Worm (Caenorhabditis elegans) whole organism, young adult: ENCODE results near the gene K10H10.7.

Experiments used
- B0019.2 ChIP-seq: fragments of 200-800 bp; sonication (Bioruptor generic); conservative IDR thresholded peaks from 2 replicates; pipeline ENCODE4 v1.3.6; 2022; ENCODE audit warnings: missing genetic modification reagents, missing genetic modification characterization, missing compliant biosample characterization
- B0261.1 ChIP-seq: sonication (generic microtip); optimal IDR thresholded peaks from 2 replicates; lab custom pipeline; 2016; ENCODE audit warnings: mild to moderate bottlenecking, missing genetic modification characterization, moderate library complexity, missing compliant biosample characterization
- D2030.7 ChIP-seq: fragments of 200-800 bp; sonication (Bioruptor generic); IDR thresholded peaks from 2 replicates; pipeline ENCODE4 v1.3.6; 2022; ENCODE audit warnings: missing genetic modification reagents, missing genetic modification characterization, missing compliant biosample characterization
- F22D6.2 ChIP-seq: sonication (generic microtip); optimal IDR thresholded peaks from 2 replicates; lab custom pipeline; 2016; ENCODE audit warnings: mild to moderate bottlenecking, missing genetic modification characterization, missing compliant biosample characterization
- F23B12.7 ChIP-seq: sonication (generic microtip); optimal IDR thresholded peaks from 2 replicates; lab custom pipeline; 2017; ENCODE audit warnings: missing genetic modification characterization, mild to moderate bottlenecking, missing compliant biosample characterization, antibody characterized with exemption, moderate library complexity; ENCODE audit not compliant: insufficient read depth
- F49E8.2 ChIP-seq: sonication (generic microtip); optimal IDR thresholded peaks from 3 replicates; lab custom pipeline; 2017; ENCODE audit warnings: missing genetic modification characterization, mild to moderate bottlenecking, missing compliant biosample characterization, antibody characterized with exemption, moderate library complexity; ENCODE audit not compliant: insufficient read depth
- F52B5.7 ChIP-seq: sonication (generic microtip); optimal IDR thresholded peaks from 2 replicates; lab custom pipeline; 2016; ENCODE audit warnings: mild to moderate bottlenecking, missing genetic modification characterization, missing compliant biosample characterization
- F57A8.1 ChIP-seq: fragments of 200-800 bp; sonication (Bioruptor generic); optimal IDR thresholded peaks from 2 replicates; lab custom pipeline; 2018; ENCODE audit warnings: mild to moderate bottlenecking, missing genetic modification characterization, moderate library complexity, missing compliant biosample characterization
- F57C9.4 ChIP-seq: sonication (generic microtip); optimal IDR thresholded peaks from 2 replicates; lab custom pipeline; 2017; ENCODE audit warnings: mild to moderate bottlenecking, missing genetic modification characterization, missing compliant biosample characterization
- K11D2.4 ChIP-seq: fragments of 200-800 bp; sonication (Bioruptor generic); IDR thresholded peaks from 2 replicates; pipeline ENCODE4 v1.3.6; 2022; ENCODE audit warnings: missing genetic modification reagents, missing genetic modification characterization, missing compliant biosample characterization
- Y56A3A.18 ChIP-seq: fragments of 200-800 bp; sonication (Bioruptor generic); IDR thresholded peaks from 2 replicates; pipeline ENCODE4 v1.3.6; 2022; ENCODE audit warnings: missing genetic modification reagents, missing genetic modification characterization, missing compliant biosample characterization
- atf-7 ChIP-seq: sonication (generic microtip); optimal IDR thresholded peaks from 2 replicates; lab custom pipeline; 2017; ENCODE audit warnings: mild to moderate bottlenecking, missing genetic modification characterization, missing compliant biosample characterization
- ceh-100 ChIP-seq: fragments of 200-800 bp; sonication (Bioruptor generic); IDR thresholded peaks from 2 replicates; pipeline ENCODE4 v1.3.6; 2022; ENCODE audit warnings: missing genetic modification reagents, missing genetic modification characterization, missing compliant biosample characterization
- ceh-91 ChIP-seq: fragments of 200-800 bp; sonication (Bioruptor generic); IDR thresholded peaks from 2 replicates; pipeline ENCODE4 v1.3.6; 2022; ENCODE audit warnings: missing genetic modification reagents, missing genetic modification characterization, missing compliant biosample characterization
- dox-1 ChIP-seq: fragments of 200-800 bp; sonication (Bioruptor generic); IDR thresholded peaks from 2 replicates; pipeline ENCODE4 v1.3.6; 2022; ENCODE audit warnings: missing genetic modification reagents, missing genetic modification characterization, missing compliant biosample characterization
- dpl-1 ChIP-seq: fragments of 150-350 bp; optimal IDR thresholded peaks from 2 replicates; lab custom pipeline; 2014; ENCODE audit warnings: missing biosample characterization, missing genetic modification reagents, missing genetic modification characterization
- efl-1 ChIP-seq: fragments of 150-350 bp; optimal IDR thresholded peaks from 2 replicates; lab custom pipeline; 2014; ENCODE audit warnings: missing biosample characterization, missing genetic modification reagents, missing genetic modification characterization
- egl-18 ChIP-seq: fragments of 200-800 bp; sonication (Bioruptor generic); IDR thresholded peaks from 2 replicates; pipeline ENCODE4 v1.3.6; 2022; ENCODE audit warnings: missing genetic modification reagents, missing genetic modification characterization, missing compliant biosample characterization
- egrh-3 ChIP-seq: fragments of 200-800 bp; sonication (Bioruptor generic); IDR thresholded peaks from 2 replicates; pipeline ENCODE4 v1.3.6; 2022; ENCODE audit warnings: missing genetic modification reagents, missing genetic modification characterization, missing compliant biosample characterization
- him-1 ChIP-seq: sonication (generic microtip); optimal IDR thresholded peaks from 2 replicates; lab custom pipeline; 2016; ENCODE audit warnings: missing genotype, missing genetic modification reagents, missing genetic modification characterization, missing compliant biosample characterization
- hmg-1.2 ChIP-seq: fragments of 200-800 bp; sonication (Bioruptor generic); IDR thresholded peaks from 2 replicates; pipeline ENCODE4 v1.3.6; 2022; ENCODE audit warnings: missing genetic modification reagents, missing genetic modification characterization, missing compliant biosample characterization
- let-607 ChIP-seq, 2 experiments: fragments of 200-800 bp in 1 of 2; sonication (Bioruptor generic) in 1 of 2; sonication (generic microtip) in 1 of 2; optimal IDR thresholded peaks; 2 replicates each; lab custom pipeline; 2016 to 2018; ENCODE audit warnings: mild to moderate bottlenecking in 2 of 2, missing compliant biosample characterization in 2 of 2, missing genetic modification characterization in 2 of 2, moderate library complexity in 2 of 2, missing genotype in 1 of 2
- lin-35 ChIP-seq, 3 experiments: fragments of 150-350 bp in 2 of 3; sonication (generic microtip) in 1 of 3; optimal IDR thresholded peaks; 2 replicates each; lab custom pipeline; 2014 to 2018; ENCODE audit warnings: missing biosample characterization in 3 of 3, missing genetic modification characterization in 3 of 3, missing genetic modification reagents in 3 of 3
- lin-40 ChIP-seq: sonication (generic microtip); optimal IDR thresholded peaks from 2 replicates; lab custom pipeline; 2016; ENCODE audit warnings: missing genetic modification characterization, mild to moderate bottlenecking, missing compliant biosample characterization, missing genotype, missing genetic modification reagents
- lin-54 ChIP-seq: fragments of 200-800 bp; sonication (Bioruptor generic); optimal IDR thresholded peaks from 2 replicates; lab custom pipeline; 2018; ENCODE audit warnings: mild to moderate bottlenecking, missing genetic modification characterization, missing compliant biosample characterization
- lsl-1 ChIP-seq: fragments of 200-800 bp; sonication (Bioruptor generic); optimal IDR thresholded peaks from 2 replicates; lab custom pipeline; 2018; ENCODE audit warnings: mild to moderate bottlenecking, missing genetic modification characterization, moderate library complexity, missing compliant biosample characterization
- madf-3 ChIP-seq: fragments of 200-800 bp; sonication (Bioruptor generic); IDR thresholded peaks from 2 replicates; pipeline ENCODE4 v1.3.6; 2022; ENCODE audit warnings: missing genetic modification reagents, missing genetic modification characterization, missing compliant biosample characterization
- madf-8 ChIP-seq: fragments of 200-800 bp; sonication (Bioruptor generic); conservative IDR thresholded peaks from 2 replicates; pipeline ENCODE4 v1.3.6; 2022; ENCODE audit warnings: missing genetic modification reagents, missing genetic modification characterization, missing compliant biosample characterization
- mel-28 ChIP-seq: sonication (generic microtip); optimal IDR thresholded peaks from 2 replicates; lab custom pipeline; 2016; ENCODE audit warnings: borderline replicate concordance, mild to moderate bottlenecking, missing genetic modification characterization, missing compliant biosample characterization
- mes-4 ChIP-seq: sonication (generic microtip); optimal IDR thresholded peaks from 2 replicates; lab custom pipeline; 2016; ENCODE audit warnings: missing genotype, missing genetic modification characterization, missing compliant biosample characterization
- nhr-120 ChIP-seq: fragments of 200-800 bp; sonication (Bioruptor generic); IDR thresholded peaks from 2 replicates; pipeline ENCODE4 v1.3.6; 2022; ENCODE audit warnings: missing genetic modification characterization, missing compliant biosample characterization
- pha-4 ChIP-seq: fragments of 150-350 bp; sonication (generic microtip); optimal IDR thresholded peaks from 2 replicates; lab custom pipeline; 2014; ENCODE audit warnings: missing biosample characterization, missing genetic modification reagents, missing genetic modification characterization
- repo-1 ChIP-seq: sonication (generic microtip); optimal IDR thresholded peaks from 2 replicates; lab custom pipeline; 2017; ENCODE audit warnings: mild to moderate bottlenecking, missing genetic modification characterization, missing compliant biosample characterization
- sea-2 ChIP-seq: fragments of 200-800 bp; sonication (Bioruptor generic); IDR thresholded peaks from 2 replicates; pipeline ENCODE4 v1.3.6; 2022; ENCODE audit warnings: missing genetic modification characterization, missing compliant biosample characterization
- snpc-3.4 ChIP-seq: sonication (generic microtip); optimal IDR thresholded peaks from 2 replicates; lab custom pipeline; 2017; ENCODE audit warnings: missing genetic modification characterization, mild to moderate bottlenecking, missing compliant biosample characterization, antibody characterized with exemption, moderate library complexity, missing genotype, missing genetic modification reagents
- snpc-4 ChIP-seq, 5 experiments: fragments of 150-350 bp in 1 of 5; sonication (generic microtip) in 4 of 5; optimal IDR thresholded peaks; 2 replicates each; lab custom pipeline; 2014 to 2018; ENCODE audit warnings: missing genetic modification characterization in 5 of 5, missing biosample characterization in 3 of 5, antibody characterized with exemption in 2 of 5, mild to moderate bottlenecking in 2 of 5, missing compliant biosample characterization in 2 of 5, missing genotype in 2 of 5, moderate library complexity in 2 of 5, missing genetic modification reagents in 1 of 5
- tbp1 ChIP-seq: fragments of 200-800 bp; sonication (Bioruptor generic); optimal IDR thresholded peaks from 2 replicates; lab custom pipeline; 2018; ENCODE audit warnings: mild to moderate bottlenecking, missing genetic modification characterization, missing compliant biosample characterization
- unc-130 ChIP-seq: sonication (generic microtip); optimal IDR thresholded peaks from 2 replicates; lab custom pipeline; 2016; ENCODE audit warnings: missing genetic modification reagents, missing genetic modification characterization, missing compliant biosample characterization
- xnd-1 ChIP-seq: sonication (generic microtip); optimal IDR thresholded peaks from 2 replicates; lab custom pipeline; 2016; ENCODE audit warnings: missing genotype, missing genetic modification reagents, missing genetic modification characterization, missing compliant biosample characterization
- zfh-2 ChIP-seq: fragments of 200-800 bp; sonication (Bioruptor generic); conservative IDR thresholded peaks from 2 replicates; pipeline ENCODE4 v1.3.6; 2022; ENCODE audit warnings: missing genetic modification reagents, missing genetic modification characterization, missing compliant biosample characterization
- zim-3 ChIP-seq: sonication (generic microtip); optimal IDR thresholded peaks from 2 replicates; lab custom pipeline; 2017; ENCODE audit warnings: mild to moderate bottlenecking, missing genetic modification characterization, moderate library complexity, missing compliant biosample characterization
- ztf-28 ChIP-seq: fragments of 200-800 bp; sonication (Bioruptor generic); IDR thresholded peaks from 2 replicates; pipeline ENCODE4 v1.3.6; 2022; ENCODE audit warnings: missing genetic modification reagents, missing genetic modification characterization, missing compliant biosample characterization

K10H10.7 gene

DNA sequence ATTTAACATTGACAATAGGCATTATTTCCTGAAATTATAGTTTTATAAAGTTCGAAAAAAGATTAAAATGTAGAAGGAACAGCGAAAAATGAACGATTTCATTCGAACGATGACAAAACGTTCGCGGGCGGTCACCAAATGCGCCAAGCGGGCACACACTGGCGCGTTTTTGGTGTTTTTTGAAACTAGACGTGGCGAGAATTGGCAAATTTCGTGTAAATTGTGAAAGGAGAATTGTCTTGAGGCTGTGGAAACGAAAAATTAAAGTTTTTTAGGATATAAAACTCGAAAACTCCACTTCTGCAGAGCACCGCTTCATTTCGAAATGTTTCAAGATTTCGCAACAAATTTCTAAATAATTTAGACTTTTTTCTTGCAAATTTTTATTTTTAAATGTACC, 18.8 kb downstream of the K10H10.7 start, which contains the start of gene usp-14 (continued):
- TF ChIP-seq lin-40 (tag; lab: Kevin White, UChicago) (peak; percentile 56), F57C9.4 (tag; lab: Kevin White, UChicago) (no peak), madf-3 (GFP tag; lab: Robert Waterston, UW) (0 out of 2 replicates have a peak, but pooled peaks have one; percentile 33), egl-18 (GFP tag; lab: Robert Waterston, UW) (no peak), zfh-2 (GFP tag; lab: Robert Waterston, UW) (no peak), nhr-120 (GFP tag; lab: Robert Waterston, UW) (no peak), xnd-1 (tag; lab: Kevin White, UChicago) (peak; percentile 4), F22D6.2 (tag; lab: Kevin White, UChicago) (no peak)

DNA sequence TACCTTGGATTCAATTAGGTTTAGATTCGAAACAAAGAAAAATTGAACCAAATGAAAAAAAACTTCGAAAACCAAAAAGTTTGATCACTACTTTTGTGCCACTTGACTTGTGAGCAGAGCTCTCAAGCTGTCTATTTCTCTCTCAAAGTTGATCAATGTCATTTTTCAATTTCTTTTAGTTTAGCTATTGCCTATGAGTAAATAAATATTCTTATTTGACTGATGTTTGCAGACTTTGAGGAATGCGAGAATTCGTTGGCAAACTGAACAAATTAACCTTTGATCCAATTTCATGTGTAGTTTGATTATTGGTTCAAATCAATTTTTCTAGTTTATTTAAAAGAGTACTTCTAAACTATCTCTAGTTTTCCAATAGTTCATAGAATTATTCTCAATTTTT, 23.6 kb downstream of the K10H10.7 start:
- TF ChIP-seq mel-28 (no peak), mes-4 (no peak), sea-2 (GFP tag; lab: Robert Waterston, UW) (no peak), F49E8.2 (tag; lab: Kevin White, UChicago) (no peak), atf-7 (tag; lab: Kevin White, UChicago) (no peak), egrh-3 (no peak)
- TF ChIP-seq, all 124 proteins: peak for 0

DNA sequence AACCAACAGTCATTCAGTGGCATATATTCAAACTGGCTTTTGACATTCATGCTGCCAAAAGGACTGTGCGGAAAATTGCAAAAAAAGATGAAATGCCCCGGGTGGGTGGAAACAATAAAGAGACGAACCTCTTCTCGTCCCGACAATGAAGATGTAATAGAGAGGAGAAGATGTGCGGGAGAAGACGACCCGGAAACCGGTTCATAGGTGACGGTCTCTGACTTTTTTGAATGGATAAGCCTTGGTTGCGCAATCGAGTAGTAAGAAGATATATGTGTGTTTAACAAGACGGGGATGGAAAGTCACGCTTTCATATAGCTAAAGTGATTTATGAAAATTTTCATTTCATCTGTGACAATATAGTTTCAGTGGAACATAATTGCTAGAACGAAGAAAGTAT, 26.7 kb downstream of the K10H10.7 start:
- TF ChIP-seq K11D2.4 (GFP tag; lab: Robert Waterston, UW) = no peak
- TF ChIP-seq zim-3 = no peak
- no peak for TF ChIP-seq B0261.1

DNA sequence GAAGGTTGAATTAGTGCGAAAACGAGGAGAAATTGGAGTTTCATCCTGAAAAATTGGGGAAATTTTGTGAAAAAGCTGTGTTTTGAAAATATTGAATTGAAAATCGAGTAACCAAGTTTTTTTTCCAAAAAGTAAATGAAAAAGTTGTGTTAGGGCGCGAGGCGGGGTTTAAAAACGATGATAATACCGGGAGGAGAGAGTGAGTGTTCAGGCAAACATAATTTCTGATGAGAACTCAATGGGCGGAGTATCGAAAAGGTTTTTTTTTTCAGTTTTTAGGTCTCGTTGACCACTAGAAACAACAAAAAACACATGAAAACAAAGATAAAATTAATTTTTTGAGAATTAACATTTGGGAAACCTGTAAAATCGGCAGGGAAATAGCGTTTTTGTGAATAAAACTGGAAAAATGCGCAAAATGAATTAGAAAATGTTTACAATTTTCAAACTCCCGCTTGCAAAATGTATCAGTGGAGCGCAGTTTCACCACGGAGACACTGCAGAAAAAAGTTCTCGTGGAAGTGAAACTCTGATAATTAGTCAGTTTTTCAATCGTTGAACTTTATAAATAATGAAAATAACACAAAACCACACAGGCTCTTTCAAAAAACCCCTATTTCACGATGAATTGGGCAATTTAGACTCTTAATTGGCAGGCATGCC, 27.7 kb downstream of the K10H10.7 start, which contains the start of gene C13B4.1:
Gene C13B4.1 (minus strand): TSS at position 51 of the 663 bp plus-strand sequence.
- TF ChIP-seq snpc-4 (GFP tag; optimal IDR thresholded peaks at IDR 0.05; lab: Kevin White, UChicago) (no peak), snpc-4 (tag; optimal IDR thresholded peaks at IDR 0.05; lab: Kevin White, UChicago) (peak in 1 of 4 experiments; percentile 16), let-607 (tag; optimal IDR thresholded peaks at IDR 0.05; lab: Kevin White, UChicago) (no peak), lsl-1 (GFP tag; lab: Kevin White, UChicago) (peak; percentile 75), F23B12.7 (tag; lab: Kevin White, UChicago) (peak; percentile 41), repo-1 (tag; lab: Kevin White, UChicago) (no peak), lin-54 (GFP tag; lab: Kevin White, UChicago) (peak; percentile 97), pha-4 (tag; lab: Kevin White, UChicago) (no peak), ceh-91 (GFP tag; lab: Robert Waterston, UW) (peak; percentile 61), hmg-1.2 (GFP tag; lab: Robert Waterston, UW) (no peak), him-1 (tag; lab: Kevin White, UChicago) (peak; percentile 11), unc-130 (GFP tag; lab: Kevin White, UChicago) (peak; percentile 49), F49E8.2 (tag; lab: Kevin White, UChicago) (peak; percentile 37), efl-1 (GFP tag; lab: Kevin White, UChicago) (peak; percentile 92), ztf-28 (GFP tag; lab: Robert Waterston, UW) (no peak), dox-1 (GFP tag; lab: Robert Waterston, UW) (peak; percentile 67), Y56A3A.18 (GFP tag; lab: Robert Waterston, UW) (no peak), lin-35 (GFP tag; optimal IDR thresholded peaks at IDR 0.05; lab: Kevin White, UChicago) (peak in 2 of 3 experiments; percentile 11 to 55), D2030.7 (GFP tag; lab: Robert Waterston, UW) (peak; percentile 90), B0019.2 (GFP tag; lab: Robert Waterston, UW) (no peak), ceh-100 (GFP tag; lab: Robert Waterston, UW) (peak; percentile 98), dpl-1 (GFP tag; lab: Kevin White, UChicago) (peak; percentile 68), F57A8.1 (GFP tag; lab: Kevin White, UChicago) (no peak), snpc-3.4 (tag; lab: Kevin White, UChicago) (peak; percentile 36), madf-8 (GFP tag; lab: Robert Waterston, UW) (peak; percentile 39), F52B5.7 (tag; lab: Kevin White, UChicago) (no peak), tbp1 (GFP tag; lab: Kevin White, UChicago) (peak; percentile 26), B0261.1 (no peak)
